Fruit fly (Drosophila melanogaster): ENCODE measurements around the gene CG7945.

DNA sequence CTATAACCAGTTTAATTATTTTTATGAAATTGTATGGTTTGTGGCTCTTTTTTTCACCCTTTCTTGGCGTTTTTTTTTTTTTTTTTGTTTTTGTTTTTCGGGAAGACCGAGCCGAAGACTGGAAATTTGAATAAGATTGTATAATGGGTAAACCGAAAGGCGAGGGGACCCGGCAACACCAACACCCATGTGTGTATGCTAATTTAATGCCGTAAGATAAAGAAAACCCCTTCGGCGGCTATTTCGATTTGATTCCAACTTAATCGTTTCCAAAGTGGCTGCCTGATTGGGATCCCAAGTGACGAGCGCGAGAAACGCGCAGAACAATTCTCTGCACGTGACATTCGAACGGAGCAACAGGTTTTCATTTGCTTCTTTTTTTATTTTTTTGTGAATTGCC, 19.5 kb upstream of the CG7945 start:
- no peak for TF ChIP-seq pan (optimal IDR thresholded peaks at IDR 0.05)
- TF ChIP-seq EcR (GFP tag; optimal IDR thresholded peaks at IDR 0.05) = no peak
- no peak for TF ChIP-seq usp (GFP tag; optimal IDR thresholded peaks at IDR 0.05)
- TF ChIP-seq psq (optimal IDR thresholded peaks at IDR 0.05) = no peak
- TF ChIP-seq CG8478 (optimal IDR thresholded peaks at IDR 0.05) = no peak
- TF ChIP-seq Dll (optimal IDR thresholded peaks at IDR 0.05) = no peak

Data from whole organism.